Worm (Caenorhabditis elegans): ENCODE measurements around the gene sre-8.

Gene sre-8

DNA sequence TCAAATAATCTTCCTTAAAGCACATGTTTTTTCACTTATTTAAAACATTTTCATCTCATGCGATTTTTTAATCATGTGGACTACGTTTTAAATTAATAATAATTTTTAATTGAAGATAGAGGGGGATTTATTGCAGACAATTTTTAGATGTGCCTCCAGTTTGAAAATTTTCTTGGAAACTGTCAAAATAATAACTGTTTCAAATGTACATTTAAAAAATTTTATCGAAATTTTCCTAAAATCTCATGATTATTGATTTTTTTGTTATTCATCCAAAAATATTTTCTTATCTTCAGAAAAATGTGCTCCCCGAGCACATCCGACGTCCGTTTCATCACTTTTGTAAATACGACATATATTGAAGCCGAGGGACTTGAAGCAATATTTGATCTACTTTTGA lies at the start of gene sre-8:
Gene sre-8 (plus strand): TSS at position 301 of the 400 bp plus-strand sequence.
- TF ChIP-seq ceh-24 (tag; optimal IDR thresholded peaks at IDR 0.05) (no peak), pha-4 (tag; optimal IDR thresholded peaks at IDR 0.05) (no peak), ceh-30 (tag; optimal IDR thresholded peaks at IDR 0.05) (no peak)

DNA sequence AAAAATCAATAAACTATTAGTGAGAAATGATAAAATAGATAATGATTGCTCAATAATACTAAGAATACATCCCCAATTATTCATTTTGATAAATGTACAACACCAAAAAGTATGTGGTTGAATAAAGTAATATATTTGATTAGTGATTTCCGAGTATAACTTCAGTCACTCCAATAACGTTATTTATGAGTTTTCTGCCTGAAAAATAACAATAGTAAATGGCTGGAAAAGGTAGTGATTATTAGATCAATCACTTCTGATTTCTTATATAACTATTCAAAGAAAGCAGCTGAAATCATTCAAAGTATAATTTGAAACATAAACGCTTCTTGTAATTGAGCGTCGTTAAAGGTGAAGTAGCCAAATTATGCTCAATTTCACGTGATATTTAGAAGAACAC lies 46.2 kb upstream of the sre-8 start, which contains the start of gene str-230:
Gene str-230 (minus strand): TSS at position 101 of the 400 bp plus-strand sequence.
- TF ChIP-seq pax-1 (tag; optimal IDR thresholded peaks at IDR 0.05): no peak
- no peak for TF ChIP-seq ceh-9 (tag; optimal IDR thresholded peaks at IDR 0.05)
- TF ChIP-seq ets-4 (tag; optimal IDR thresholded peaks at IDR 0.05): no peak
- no peak for TF ChIP-seq hlh-13 (GFP tag; optimal IDR thresholded peaks at IDR 0.05)

DNA sequence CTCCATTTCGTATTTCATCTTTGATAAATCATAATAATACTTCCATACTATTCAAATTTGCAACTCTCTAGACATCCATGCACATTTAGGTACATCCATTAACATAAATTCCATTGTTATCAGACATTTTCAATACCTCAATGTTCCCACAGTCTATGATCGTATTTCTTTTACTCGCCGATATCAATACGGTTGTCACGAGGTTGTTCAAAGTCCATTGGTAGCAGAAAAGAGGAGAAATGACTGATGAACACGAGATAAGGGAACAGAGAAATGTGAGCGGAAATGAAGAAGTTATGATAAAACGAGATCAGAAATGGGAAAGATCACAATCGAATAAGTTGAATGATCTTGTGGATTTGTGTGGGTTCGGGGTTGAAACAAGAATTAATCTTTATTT lies 44.1 kb upstream of the sre-8 start:
- no peak for TF ChIP-seq pha-4 (tag; optimal IDR thresholded peaks at IDR 0.05)
- TF ChIP-seq hlh-30 (tag; optimal IDR thresholded peaks at IDR 0.05; ENCODE audit: insufficient read depth): peak; percentile 25

DNA sequence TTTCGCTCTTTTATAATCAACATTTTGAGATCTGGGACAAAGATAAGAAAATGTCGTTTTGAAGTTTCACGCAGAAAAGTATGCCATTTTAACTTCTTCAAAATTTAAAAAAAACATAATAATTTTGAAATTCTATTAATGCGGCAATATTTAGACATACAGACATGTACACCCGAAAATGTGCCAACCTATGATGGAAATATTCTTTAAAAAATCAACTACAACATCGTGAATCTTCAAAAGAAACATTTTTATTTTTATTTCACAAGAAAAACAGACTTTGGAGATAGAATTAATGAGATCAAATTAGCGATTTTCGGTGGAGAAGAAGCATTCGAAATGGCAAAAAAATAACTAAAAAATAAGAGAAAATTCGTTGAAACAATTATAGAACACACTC lies 41.8 kb upstream of the sre-8 start, which contains the start of gene T16A9.5:
Gene T16A9.5 (minus strand): TSS at position 101 of the 400 bp plus-strand sequence.
- TF ChIP-seq ceh-9 (tag; optimal IDR thresholded peaks at IDR 0.05) (no peak), C38D4.7 (GFP tag; optimal IDR thresholded peaks at IDR 0.05) (no peak), C08G9.2 (tag; optimal IDR thresholded peaks at IDR 0.05) (no peak), tbx-7 (tag; optimal IDR thresholded peaks at IDR 0.05) (no peak)

DNA sequence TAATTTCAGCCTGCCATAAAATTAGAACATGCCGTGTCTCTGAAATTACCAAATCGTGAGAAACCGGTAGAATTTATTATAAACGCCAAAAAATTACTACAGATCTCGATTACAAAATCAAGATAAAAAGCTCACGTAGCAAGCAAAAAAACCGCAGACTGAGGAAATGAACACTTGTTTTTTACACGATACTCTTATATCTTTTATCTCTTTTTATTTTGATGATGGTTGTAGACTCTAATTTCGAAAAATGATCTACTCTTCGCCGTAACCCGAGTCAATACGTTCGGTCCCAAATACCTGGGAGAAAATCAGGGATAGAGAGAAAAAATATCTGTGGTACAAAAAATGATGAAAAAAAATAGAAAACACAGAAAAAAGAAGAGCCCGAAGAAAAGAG lies 33.8 kb upstream of the sre-8 start:
- TF ChIP-seq pax-1 (tag; optimal IDR thresholded peaks at IDR 0.05) (no peak), mec-3 (tag; optimal IDR thresholded peaks at IDR 0.05; ENCODE audit: borderline replicate concordance) (no peak), rnt-1 (tag; optimal IDR thresholded peaks at IDR 0.05) (no peak), ceh-30 (tag; optimal IDR thresholded peaks at IDR 0.05) (no peak), ttx-3 (tag; optimal IDR thresholded peaks at IDR 0.05) (no peak), hlh-30 (tag; optimal IDR thresholded peaks at IDR 0.05; ENCODE audit: insufficient read depth) (no peak), ceh-2 (tag; optimal IDR thresholded peaks at IDR 0.05) (no peak), pat-9 (tag; optimal IDR thresholded peaks at IDR 0.05) (no peak), ahr-1 (tag; optimal IDR thresholded peaks at IDR 0.05) (no peak), pag-3 (tag; optimal IDR thresholded peaks at IDR 0.05; ENCODE audit: borderline replicate concordance) (no peak), lin-11 (tag; optimal IDR thresholded peaks at IDR 0.05) (no peak), hlh-6 (tag; optimal IDR thresholded peaks at IDR 0.05) (no peak), elt-4 (tag; optimal IDR thresholded peaks at IDR 0.05) (no peak), C08G9.2 (tag; optimal IDR thresholded peaks at IDR 0.05) (no peak), madf-2 (tag; optimal IDR thresholded peaks at IDR 0.05) (no peak), nhr-232 (tag; optimal IDR thresholded peaks at IDR 0.05) (no peak), lim-6 (tag; optimal IDR thresholded peaks at IDR 0.05) (no peak), elt-2 (tag; optimal IDR thresholded peaks at IDR 0.05) (no peak), ceh-24 (tag; optimal IDR thresholded peaks at IDR 0.05) (no peak)

DNA sequence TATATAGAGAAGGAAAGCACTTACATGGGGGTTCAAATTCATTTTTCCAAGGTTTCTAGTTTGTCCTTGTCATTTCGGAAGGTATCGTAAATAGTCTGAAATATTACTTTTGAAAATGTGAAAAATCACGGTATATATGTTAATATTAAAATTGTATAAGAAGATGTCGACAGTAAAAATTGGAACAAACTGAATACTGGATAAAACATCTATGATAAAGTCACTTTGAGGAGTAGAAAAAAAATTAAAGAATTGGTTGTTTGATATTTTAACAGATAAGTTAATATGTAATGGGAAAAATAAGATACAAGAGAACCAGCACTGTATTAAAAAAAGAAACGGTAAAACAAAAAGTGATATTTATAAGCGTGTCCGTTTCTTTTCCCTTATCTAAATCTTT lies 30.5 kb upstream of the sre-8 start, which contains the start of gene nep-21:
Gene nep-21 (minus strand): TSS at position 101 of the 400 bp plus-strand sequence.
- TF ChIP-seq dve-1 (tag; optimal IDR thresholded peaks at IDR 0.05) (no peak), ets-4 (tag; optimal IDR thresholded peaks at IDR 0.05) (no peak), T23F11.4 (GFP tag; optimal IDR thresholded peaks at IDR 0.05) (no peak), fkh-6 (tag; optimal IDR thresholded peaks at IDR 0.05) (no peak), ceh-22 (tag; optimal IDR thresholded peaks at IDR 0.05) (no peak), ceh-48 (tag; optimal IDR thresholded peaks at IDR 0.05) (no peak), dmd-4 (tag; optimal IDR thresholded peaks at IDR 0.05; ENCODE audit: borderline replicate concordance) (no peak), ceh-24 (tag; optimal IDR thresholded peaks at IDR 0.05) (no peak), ztf-16 (tag; optimal IDR thresholded peaks at IDR 0.05) (no peak), ttx-3 (tag; optimal IDR thresholded peaks at IDR 0.05) (no peak), elt-2 (tag; optimal IDR thresholded peaks at IDR 0.05) (no peak), ref-2 (tag; optimal IDR thresholded peaks at IDR 0.05) (no peak), Y22D7AL.16 (tag; optimal IDR thresholded peaks at IDR 0.05) (no peak), ceh-34 (tag; optimal IDR thresholded peaks at IDR 0.05) (no peak)
